Worm (Caenorhabditis elegans) whole organism, mixed stage, embryonic: ENCODE results near the gene nhr-211.
A peak's percentile ranks its signal among the peaks of the same experiment; 100 is the strongest.

ENCODE experiments used
- bed-3 ChIP-seq: fragments of 200-800 bp; sonication (Bioruptor generic); optimal IDR thresholded peaks from 3 replicates; lab custom pipeline; 2018; ENCODE audit warnings: mild to moderate bottlenecking, missing genetic modification characterization, moderate library complexity, missing compliant biosample characterization
- blmp-1 ChIP-seq: fragments of 150-350 bp; optimal IDR thresholded peaks from 2 replicates; lab custom pipeline; 2014; ENCODE audit warnings: missing biosample characterization, missing genetic modification characterization
- ceh-43 ChIP-seq: fragments of 200-800 bp; sonication (Bioruptor generic); optimal IDR thresholded peaks from 2 replicates; lab custom pipeline; 2018; ENCODE audit warnings: mild to moderate bottlenecking, missing genetic modification characterization, moderate library complexity, missing compliant biosample characterization
- ceh-83 ChIP-seq: fragments of 200-800 bp; sonication (Bioruptor generic); optimal IDR thresholded peaks from 2 replicates; lab custom pipeline; 2018; ENCODE audit warnings: mild to moderate bottlenecking, missing genetic modification characterization, missing compliant biosample characterization
- ces-1 ChIP-seq: fragments of 150-350 bp; optimal IDR thresholded peaks from 2 replicates; lab custom pipeline; 2014; ENCODE audit warnings: missing biosample characterization, missing genetic modification reagents, missing genetic modification characterization
- cnd-1 ChIP-seq: fragments of 200-800 bp; sonication (Bioruptor generic); optimal IDR thresholded peaks from 2 replicates; lab custom pipeline; 2018; ENCODE audit warnings: mild to moderate bottlenecking, missing genetic modification characterization, missing compliant biosample characterization
- drap-1 ChIP-seq: fragments of 200-800 bp; sonication (Bioruptor generic); optimal IDR thresholded peaks from 3 replicates; lab custom pipeline; 2018; ENCODE audit warnings: mild to moderate bottlenecking, missing genetic modification characterization, missing compliant biosample characterization
- elt-1 ChIP-seq: sonication (generic microtip); optimal IDR thresholded peaks from 2 replicates; lab custom pipeline; 2017; ENCODE audit warnings: missing genetic modification characterization, mild to moderate bottlenecking, missing compliant biosample characterization, antibody characterized with exemption, moderate library complexity, borderline replicate concordance; ENCODE audit not compliant: insufficient read depth
- elt-3 ChIP-seq: fragments of 150-350 bp; optimal IDR thresholded peaks from 2 replicates; lab custom pipeline; 2014; ENCODE audit warnings: missing biosample characterization, missing genetic modification characterization
- flh-1 ChIP-seq: fragments of 200-800 bp; sonication (Bioruptor generic); optimal IDR thresholded peaks from 2 replicates; lab custom pipeline; 2018; ENCODE audit warnings: mild to moderate bottlenecking, missing genetic modification characterization, moderate library complexity, missing compliant biosample characterization
- ham-2 ChIP-seq: fragments of 200-800 bp; sonication (Bioruptor generic); optimal IDR thresholded peaks from 2 replicates; lab custom pipeline; 2018; ENCODE audit warnings: mild to moderate bottlenecking, missing genetic modification characterization, missing compliant biosample characterization
- hlh-1 ChIP-seq: fragments of 150-350 bp; optimal IDR thresholded peaks from 2 replicates; lab custom pipeline; 2014; ENCODE audit warnings: missing biosample characterization, missing genetic modification reagents, missing genetic modification characterization
- lin-32 ChIP-seq: fragments of 200-800 bp; sonication (Bioruptor generic); optimal IDR thresholded peaks from 2 replicates; lab custom pipeline; 2018; ENCODE audit warnings: mild to moderate bottlenecking, missing genetic modification characterization, missing compliant biosample characterization
- lsy-2 ChIP-seq: fragments of 150-350 bp; optimal IDR thresholded peaks from 2 replicates; lab custom pipeline; 2014; ENCODE audit warnings: missing biosample characterization, missing genetic modification characterization
- mab-5 ChIP-seq: fragments of 150-350 bp; optimal IDR thresholded peaks from 2 replicates; lab custom pipeline; 2014; ENCODE audit warnings: missing biosample characterization, missing genetic modification characterization
- mep-1 ChIP-seq: fragments of 150-350 bp; optimal IDR thresholded peaks from 2 replicates; lab custom pipeline; 2017; ENCODE audit warnings: missing biosample characterization, missing genetic modification reagents, missing genetic modification characterization, inconsistent platforms
- mls-2 ChIP-seq: sonication (generic microtip); optimal IDR thresholded peaks from 2 replicates; lab custom pipeline; 2016; ENCODE audit warnings: mild to moderate bottlenecking, missing genetic modification characterization, moderate library complexity, missing compliant biosample characterization
- nhr-12 ChIP-seq: fragments of 150-350 bp; optimal IDR thresholded peaks from 2 replicates; lab custom pipeline; 2014; ENCODE audit warnings: missing biosample characterization, missing genetic modification characterization
- nhr-2 ChIP-seq: fragments of 150-350 bp; optimal IDR thresholded peaks from 2 replicates; lab custom pipeline; 2014; ENCODE audit warnings: missing biosample characterization, missing genetic modification characterization
- nhr-28 ChIP-seq: fragments of 150-350 bp; optimal IDR thresholded peaks from 2 replicates; lab custom pipeline; 2014; ENCODE audit warnings: missing biosample characterization, missing genetic modification characterization
- nhr-76 ChIP-seq: sonication (generic microtip); optimal IDR thresholded peaks from 2 replicates; lab custom pipeline; 2017; ENCODE audit warnings: missing biosample characterization, missing genetic modification characterization
- pha-4 ChIP-seq: fragments of 150-350 bp; optimal IDR thresholded peaks from 2 replicates; lab custom pipeline; 2018; ENCODE audit warnings: missing biosample characterization, missing genetic modification reagents, missing genetic modification characterization
- sem-2 ChIP-seq: fragments of 200-800 bp; sonication (Bioruptor generic); optimal IDR thresholded peaks from 2 replicates; lab custom pipeline; 2018; ENCODE audit warnings: mild to moderate bottlenecking, missing genetic modification characterization, missing compliant biosample characterization
- snpc-4 ChIP-seq: fragments of 150-350 bp; optimal IDR thresholded peaks from 2 replicates; lab custom pipeline; 2014; ENCODE audit warnings: missing biosample characterization, missing genetic modification characterization
- sptf-1 ChIP-seq: sonication (generic microtip); optimal IDR thresholded peaks from 2 replicates; lab custom pipeline; 2017; ENCODE audit warnings: mild to moderate bottlenecking, missing genetic modification characterization, moderate library complexity, missing compliant biosample characterization
- tbx-8 ChIP-seq: fragments of 200-800 bp; sonication (Bioruptor generic); optimal IDR thresholded peaks from 2 replicates; lab custom pipeline; 2018; ENCODE audit warnings: mild to moderate bottlenecking, missing genetic modification characterization, moderate library complexity, missing compliant biosample characterization
- unc-120 ChIP-seq: sonication (generic microtip); optimal IDR thresholded peaks from 2 replicates; lab custom pipeline; 2017; ENCODE audit warnings: missing genetic modification characterization, missing compliant biosample characterization; ENCODE audit not compliant: poor library complexity, severe bottlenecking
- zip-8 ChIP-seq: fragments of 150-350 bp; optimal IDR thresholded peaks from 2 replicates; lab custom pipeline; 2014; ENCODE audit warnings: missing biosample characterization, missing genetic modification characterization
- ztf-11 ChIP-seq: fragments of 150-350 bp; optimal IDR thresholded peaks from 2 replicates; lab custom pipeline; 2014; ENCODE audit warnings: missing biosample characterization, missing genetic modification characterization

Gene nhr-211

ce11 chrV:525040-525439 lies 38.3 kb downstream of the nhr-211 start, which contains the start of gene R11G11.16:
TSS of gene R11G11.16 (minus strand) at chrV:525140.
- TF ChIP-seq blmp-1 (tag; lab: Kevin White, UChicago) (no peak), nhr-2 (no peak)

DNA sequence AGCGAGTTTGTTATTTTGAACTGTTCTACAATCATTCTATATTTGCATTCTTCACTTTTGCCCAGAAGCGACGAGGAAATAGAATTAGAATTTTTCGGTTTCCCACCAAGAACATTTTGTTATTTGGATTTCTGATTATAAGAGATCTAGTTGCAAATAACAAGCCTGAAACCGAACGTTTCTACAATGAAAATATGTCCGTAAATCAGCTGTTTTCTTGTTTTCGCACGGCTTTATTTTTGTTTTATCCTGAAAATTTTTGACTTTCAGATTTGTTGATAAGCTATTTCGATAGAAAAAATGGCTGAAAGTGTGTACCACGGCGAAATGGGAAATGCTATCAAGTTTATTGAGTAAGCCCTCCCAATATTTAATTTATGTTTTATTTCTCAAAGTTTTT lies 40.8 kb downstream of the nhr-211 start, which contains the start of gene srw-108:
Gene srw-108 (plus strand): TSS at position 301 of the 400 bp plus-strand sequence.
- TF ChIP-seq lin-32 (GFP tag; lab: Kevin White, UChicago) (no peak), unc-120 (no peak), pha-4 (tag; lab: Kevin White, UChicago) (no peak), ceh-43 (no peak), nhr-12 (tag; lab: Kevin White, UChicago) (no peak), mab-5 (tag; lab: Kevin White, UChicago) (no peak), ceh-83 (GFP tag; lab: Kevin White, UChicago) (no peak), ham-2 (GFP tag; lab: Kevin White, UChicago) (no peak)

ce11 chrV:532046-532445 lies 45.3 kb downstream of the nhr-211 start, which contains the start of gene nhr-58:
TSS of gene nhr-58 (plus strand) at chrV:532259.
- TF ChIP-seq flh-1 (GFP tag; lab: Kevin White, UChicago) (no peak), ces-1 (GFP tag; lab: Kevin White, UChicago) (peak; percentile 61), elt-3 (tag; lab: Kevin White, UChicago) (peak; percentile 83), pha-4 (tag; lab: Kevin White, UChicago) (peak; percentile 17), nhr-28 (tag; lab: Kevin White, UChicago) (no peak), cnd-1 (tag; lab: Kevin White, UChicago) (no peak), ceh-83 (GFP tag; lab: Kevin White, UChicago) (no peak), nhr-2 (no peak), hlh-1 (tag; lab: Kevin White, UChicago) (no peak), sem-2 (GFP tag; lab: Kevin White, UChicago) (no peak), elt-1 (tag; lab: Kevin White, UChicago) (peak; percentile 54), ztf-11 (no peak), blmp-1 (tag; lab: Kevin White, UChicago) (no peak), ham-2 (GFP tag; lab: Kevin White, UChicago) (peak; percentile 59), mep-1 (tag; lab: Kevin White, UChicago) (no peak), tbx-8 (no peak), lsy-2 (no peak), unc-120 (peak; percentile 27), mls-2 (tag; lab: Kevin White, UChicago) (peak; percentile 2), nhr-76 (tag; lab: Kevin White, UChicago) (no peak), zip-8 (tag; lab: Kevin White, UChicago) (no peak), bed-3 (GFP tag; lab: Kevin White, UChicago) (no peak), sptf-1 (tag; lab: Kevin White, UChicago) (no peak), drap-1 (GFP tag; lab: Kevin White, UChicago) (no peak)

DNA sequence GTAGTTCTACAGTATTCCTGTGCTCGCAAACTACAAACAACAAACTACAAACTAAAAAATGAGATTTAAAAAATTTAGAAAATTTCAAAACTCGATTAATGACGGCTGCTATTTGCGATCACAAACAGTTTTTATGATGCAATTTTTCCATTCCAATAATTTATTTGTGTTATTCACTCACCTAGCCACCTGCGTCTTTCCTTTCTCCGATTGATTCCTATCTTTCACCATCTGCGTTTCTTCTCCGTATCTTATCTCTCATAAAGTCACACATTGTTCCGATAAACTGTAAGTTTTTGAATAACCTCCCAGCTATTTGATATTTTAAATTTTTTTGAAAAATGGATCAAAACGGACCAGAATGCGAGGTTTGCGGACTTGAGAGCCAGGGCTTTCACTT lies 47.4 kb downstream of the nhr-211 start, which contains the start of gene nhr-132:
Gene nhr-132 (plus strand): TSS at position 271 of the 400 bp plus-strand sequence.
- TF ChIP-seq elt-1 (tag; lab: Kevin White, UChicago) (peak; percentile 3), snpc-4 (tag; lab: Kevin White, UChicago) (no peak)

DNA sequence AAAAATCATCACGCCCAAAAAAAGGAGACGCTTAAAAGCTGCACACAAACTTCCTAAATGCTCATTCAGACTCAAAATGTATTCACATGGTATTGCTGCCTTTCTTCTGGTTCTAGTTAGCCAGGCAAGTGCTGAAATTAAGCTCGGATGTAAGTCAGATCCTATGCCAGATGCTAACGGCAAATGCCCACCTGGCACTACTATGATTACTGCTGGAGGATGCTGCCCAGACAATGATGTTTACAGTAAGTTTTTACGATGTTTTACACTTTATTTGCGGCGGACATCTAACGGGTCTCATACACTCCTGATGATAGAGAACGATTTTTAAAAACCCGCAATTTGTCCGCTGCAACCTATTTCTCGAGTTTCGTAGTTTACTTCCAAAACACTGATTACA lies 49.8 kb downstream of the nhr-211 start, which contains the start of gene C14C6.5:
Gene C14C6.5 (plus strand): TSS at position 58 of the 400 bp plus-strand sequence.
- TF ChIP-seq snpc-4 (tag; lab: Kevin White, UChicago): no peak
- TF ChIP-seq zip-8 (tag; lab: Kevin White, UChicago): no peak
